Worm (Caenorhabditis elegans): Measurements from ENCODE around the gene cyld-1.

The cyld-1 gene

DNA sequence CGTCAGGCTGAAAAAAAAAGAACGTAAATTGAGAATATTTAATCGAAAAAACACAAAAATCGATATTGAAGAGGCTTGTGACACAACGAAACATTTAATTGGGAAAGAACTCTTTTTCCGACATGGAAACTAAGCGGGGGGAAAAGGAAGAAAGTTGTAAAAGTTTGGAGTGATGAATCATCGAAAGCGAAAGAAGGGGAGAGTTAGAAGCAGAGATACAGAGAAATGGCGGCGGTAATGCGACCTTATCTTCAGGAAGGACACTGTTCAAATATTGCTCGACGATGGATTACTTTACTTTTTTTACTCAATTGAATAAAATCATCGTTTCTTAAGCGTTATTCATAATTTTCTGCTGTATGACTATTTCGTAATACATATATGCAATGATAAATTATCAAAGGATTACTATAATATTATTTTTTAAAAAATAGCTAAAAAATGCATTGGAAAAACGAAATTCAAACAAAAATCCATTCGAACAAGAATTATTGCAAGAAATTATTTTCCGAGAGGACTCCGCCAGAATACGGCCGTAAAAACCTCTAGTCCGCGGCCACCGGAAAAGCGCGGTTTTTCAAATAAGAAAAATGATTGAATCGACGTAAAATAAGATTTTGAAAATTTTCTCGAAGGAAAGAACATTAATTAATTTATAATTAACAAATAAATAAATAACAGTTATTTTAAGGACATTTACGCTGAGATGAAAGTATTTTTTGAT, 42.5 kb downstream of the cyld-1 start, which contains the start of gene dhhc-4 (continued):
- TF ChIP-seq unc-98 (GFP tag; IDR thresholded peaks at IDR 0.05) (peak; percentile 88), nhr-76 (tag; optimal IDR thresholded peaks at IDR 0.05) (no peak), C16A3.4 (tag; optimal IDR thresholded peaks at IDR 0.05) (peak; percentile 12), efl-3 (GFP tag; optimal IDR thresholded peaks at IDR 0.05) (peak; percentile 80), mab-9 (GFP tag; IDR thresholded peaks at IDR 0.05) (peak; percentile 87), ceh-82 (tag; optimal IDR thresholded peaks at IDR 0.05) (peak; percentile 52 to 58 (median 55)), alr-1 (tag; optimal IDR thresholded peaks at IDR 0.05; ENCODE audit: borderline replicate concordance) (no peak), ztf-11 (tag; optimal IDR thresholded peaks at IDR 0.05) (peak in 1 of 2 experiments; percentile 96), ceh-63 (GFP tag; optimal IDR thresholded peaks at IDR 0.05) (no peak), mef-2 (tag; optimal IDR thresholded peaks at IDR 0.05) (no peak), dpl-1 (GFP tag; optimal IDR thresholded peaks at IDR 0.05) (peak; percentile 88 to 93 (median 91)), ets-5 (GFP tag; IDR thresholded peaks at IDR 0.05) (no peak), lin-35 (GFP tag; optimal IDR thresholded peaks at IDR 0.05) (peak; percentile 92 to 93), blmp-1 (tag; optimal IDR thresholded peaks at IDR 0.05) (peak; percentile 89), nhr-12 (tag; optimal IDR thresholded peaks at IDR 0.05) (no peak), pax-3 (tag; optimal IDR thresholded peaks at IDR 0.05) (peak; percentile 95), nhr-19 (GFP tag; conservative IDR thresholded peaks at IDR 0.05) (peak; percentile 90), ama-1 (optimal IDR thresholded peaks at IDR 0.05) (no peak), grh-1 (GFP tag; IDR thresholded peaks at IDR 0.05) (peak; percentile 83), tbx-2 (tag; optimal IDR thresholded peaks at IDR 0.05) (peak; percentile 94), irx-1 (tag; optimal IDR thresholded peaks at IDR 0.05) (peak; percentile 95), nhr-90 (tag; optimal IDR thresholded peaks at IDR 0.05; ENCODE audit: poor library complexity) (peak; percentile 96), nhr-84 (tag; optimal IDR thresholded peaks at IDR 0.05) (no peak), swsn-7 (tag; optimal IDR thresholded peaks at IDR 0.05) (peak; percentile 89), fos-1 (tag; optimal IDR thresholded peaks at IDR 0.05) (no peak), vab-15 (tag; optimal IDR thresholded peaks at IDR 0.05) (peak; percentile 33), unc-62 (GFP tag; optimal IDR thresholded peaks at IDR 0.05) (no peak), lir-3 (tag; optimal IDR thresholded peaks at IDR 0.05; ENCODE audit: poor library complexity) (peak; percentile 96), nhr-28 (tag; optimal IDR thresholded peaks at IDR 0.05) (no peak), skn-1 (tag; optimal IDR thresholded peaks at IDR 0.05) (peak; percentile 30), mdl-1 (tag; optimal IDR thresholded peaks at IDR 0.05) (no peak), lsy-2 (tag; optimal IDR thresholded peaks at IDR 0.05) (peak; percentile 74 to 87), C34B4.2 (tag; optimal IDR thresholded peaks at IDR 0.05) (no peak)

DNA sequence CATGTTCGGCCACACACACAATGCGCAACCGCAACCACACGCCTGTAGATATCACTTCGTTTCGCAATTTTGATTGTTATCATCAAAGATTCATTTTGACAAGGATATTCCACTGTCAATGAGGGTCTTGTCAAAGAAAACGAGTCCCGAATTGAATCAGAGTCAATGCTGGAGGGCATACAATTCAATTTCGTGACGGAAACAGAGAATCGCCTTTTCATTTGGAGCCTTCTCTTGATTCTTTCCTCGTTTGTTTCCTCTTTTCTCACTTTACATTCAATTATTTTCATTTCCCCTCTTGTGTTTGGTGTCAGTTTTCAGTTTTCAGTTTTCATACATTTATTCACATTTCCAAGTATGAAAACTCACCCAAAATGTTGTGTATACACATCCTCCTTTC, 43.1 kb downstream of the cyld-1 start:
- TF ChIP-seq zag-1 (tag; optimal IDR thresholded peaks at IDR 0.05) (no peak), nhr-12 (tag; optimal IDR thresholded peaks at IDR 0.05) (no peak), C34B4.2 (tag; optimal IDR thresholded peaks at IDR 0.05) (no peak), Y116A8C.19 (tag; optimal IDR thresholded peaks at IDR 0.05; ENCODE audit: borderline replicate concordance) (no peak), rnt-1 (tag; optimal IDR thresholded peaks at IDR 0.05) (no peak), alr-1 (tag; optimal IDR thresholded peaks at IDR 0.05; ENCODE audit: borderline replicate concordance) (no peak), grh-1 (GFP tag; IDR thresholded peaks at IDR 0.05) (no peak), ces-1 (GFP tag; optimal IDR thresholded peaks at IDR 0.05) (peak; percentile 16), elt-2 (tag; optimal IDR thresholded peaks at IDR 0.05) (no peak), vab-15 (tag; optimal IDR thresholded peaks at IDR 0.05) (no peak), nhr-85 (tag) (peak; percentile 48), skn-1 (tag; optimal IDR thresholded peaks at IDR 0.05) (no peak), blmp-1 (tag; optimal IDR thresholded peaks at IDR 0.05) (peak; percentile 19), unc-130 (tag; optimal IDR thresholded peaks at IDR 0.05) (no peak), ztf-4 (tag; optimal IDR thresholded peaks at IDR 0.05) (no peak), unc-62 (GFP tag; optimal IDR thresholded peaks at IDR 0.05) (no peak), lin-14 (GFP tag; optimal IDR thresholded peaks at IDR 0.05) (peak; percentile 33), nhr-77 (tag; optimal IDR thresholded peaks at IDR 0.05) (no peak), xbp-1 (tag; optimal IDR thresholded peaks at IDR 0.05) (no peak), efl-1 (optimal IDR thresholded peaks at IDR 0.05) (no peak), efl-1 (GFP tag; optimal IDR thresholded peaks at IDR 0.05 in 1 of 2) (no peak), fkh-10 (GFP tag; optimal IDR thresholded peaks at IDR 0.05) (peak; percentile 80)
